Worm (Caenorhabditis elegans): Measurements from ENCODE around the gene srv-14.

DNA sequence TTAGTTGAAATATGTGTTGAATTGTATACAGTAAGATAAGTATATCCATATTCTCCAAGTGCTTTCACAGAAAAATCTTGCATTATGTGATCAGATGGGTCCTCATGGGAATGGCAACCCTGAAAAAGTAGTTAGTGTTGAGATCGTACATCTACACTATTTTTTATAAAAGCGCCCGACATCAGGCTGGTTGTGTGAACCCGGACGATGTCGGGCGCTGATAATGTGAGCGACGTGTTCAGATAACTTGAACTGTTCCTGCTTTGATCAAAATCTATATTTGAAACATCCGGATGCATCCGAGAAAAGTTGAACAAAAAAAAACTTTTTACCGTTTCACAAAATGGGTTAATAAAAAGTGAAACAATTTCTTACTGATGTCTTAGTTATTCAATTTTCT lies 21.0 kb upstream of the srv-14 start:
- TF ChIP-seq pha-4 (tag; optimal IDR thresholded peaks at IDR 0.05) (no peak), elt-3 (tag; optimal IDR thresholded peaks at IDR 0.05) (no peak), M03D4.4 (tag; optimal IDR thresholded peaks at IDR 0.05) (no peak), nhr-12 (tag; optimal IDR thresholded peaks at IDR 0.05) (no peak), ces-1 (GFP tag; optimal IDR thresholded peaks at IDR 0.05) (no peak), mep-1 (tag; optimal IDR thresholded peaks at IDR 0.05) (no peak), ztf-11 (tag; optimal IDR thresholded peaks at IDR 0.05) (no peak), unc-62 (GFP tag; optimal IDR thresholded peaks at IDR 0.05) (no peak), flh-1 (GFP tag; optimal IDR thresholded peaks at IDR 0.05) (no peak), nhr-28 (tag; optimal IDR thresholded peaks at IDR 0.05) (no peak)
